Fruit fly (Drosophila melanogaster) whole organism, embryonic: Measurements from ENCODE around the gene fau.

Experiments used
- Aef1 ChIP-seq: fragments of 200-800 bp; sonication (Bioruptor generic); IDR thresholded peaks from 3 replicates; pipeline ENCODE4 v1.3.6; 2022; ENCODE audit warnings: missing biosample characterization, missing genetic modification characterization
- B-H2 ChIP-seq: fragments of 200-800 bp; sonication (Bioruptor generic); optimal IDR thresholded peaks from 2 replicates; lab custom pipeline; 2018; ENCODE audit warnings: missing biosample characterization, mild to moderate bottlenecking, missing genetic modification characterization
- Blimp-1 ChIP-seq: fragments of 200-800 bp; sonication (Bioruptor generic); optimal IDR thresholded peaks from 3 replicates; lab custom pipeline; 2018; ENCODE audit warnings: missing biosample characterization, missing genetic modification characterization, mild to moderate bottlenecking, moderate library complexity, missing genetic modification reagents
- C15 ChIP-seq: fragments of 200-800 bp; sonication (Bioruptor generic); IDR thresholded peaks from 3 replicates; pipeline ENCODE4 v1.3.6; 2022; ENCODE audit warnings: missing biosample characterization, missing genetic modification characterization
- CG10565 ChIP-seq: fragments of 200-800 bp; sonication (Bioruptor generic); optimal IDR thresholded peaks from 3 replicates; lab custom pipeline; 2016; ENCODE audit warnings: missing biosample characterization, mild to moderate bottlenecking, missing genetic modification characterization
- CG10959 ChIP-seq: fragments of 200-800 bp; sonication (Bioruptor generic); IDR thresholded peaks from 2 replicates; pipeline ENCODE4 v1.3.6; 2022; ENCODE audit warnings: missing biosample characterization, missing genetic modification characterization
- CG10979 ChIP-seq: fragments of 200-800 bp; sonication (Bioruptor generic); optimal IDR thresholded peaks from 2 replicates; lab custom pipeline; 2018; ENCODE audit warnings: missing biosample characterization, mild to moderate bottlenecking, missing genetic modification characterization, moderate library complexity
- CG14050 ChIP-seq: fragments of 200-800 bp; sonication (Bioruptor generic); IDR thresholded peaks from 3 replicates; pipeline ENCODE4 v1.3.6; 2022; ENCODE audit warnings: missing biosample characterization, missing genetic modification characterization
- CG17359 ChIP-seq: fragments of 200-800 bp; sonication (Bioruptor generic); optimal IDR thresholded peaks from 3 replicates; lab custom pipeline; 2018; ENCODE audit warnings: missing biosample characterization, mild to moderate bottlenecking, missing genetic modification characterization, moderate library complexity
- CG2678 ChIP-seq: fragments of 200-800 bp; sonication (Bioruptor generic); optimal IDR thresholded peaks from 3 replicates; lab custom pipeline; 2019; ENCODE audit warnings: missing biosample characterization, mild to moderate bottlenecking, missing genetic modification characterization, moderate library complexity
- CG2712 ChIP-seq: fragments of 200-800 bp; optimal IDR thresholded peaks from 3 replicates; lab custom pipeline; 2019; ENCODE audit warnings: missing biosample characterization, mild to moderate bottlenecking, missing genetic modification characterization, moderate library complexity
- CG34376 ChIP-seq: fragments of 200-800 bp; sonication (Bioruptor generic); optimal IDR thresholded peaks from 2 replicates; lab custom pipeline; 2018; ENCODE audit warnings: missing biosample characterization, mild to moderate bottlenecking, missing genetic modification characterization
- CG34422 ChIP-seq: fragments of 200-800 bp; sonication (Bioruptor generic); IDR thresholded peaks from 3 replicates; pipeline ENCODE4 v1.3.6; 2022; ENCODE audit warnings: missing biosample characterization, missing genetic modification characterization
- CG4854 ChIP-seq: fragments of 200-800 bp; sonication (Bioruptor generic); optimal IDR thresholded peaks from 2 replicates; lab custom pipeline; 2016; ENCODE audit warnings: missing biosample characterization, missing genetic modification characterization, inconsistent platforms
- CG5953 ChIP-seq: fragments of 200-800 bp; sonication (Bioruptor generic); IDR thresholded peaks from 2 replicates; pipeline ENCODE4 v1.3.6; 2022; ENCODE audit warnings: missing biosample characterization, missing genetic modification characterization
- CG7786 ChIP-seq: fragments of 200-800 bp; sonication (Bioruptor generic); optimal IDR thresholded peaks from 2 replicates; lab custom pipeline; 2016; ENCODE audit warnings: missing biosample characterization, missing genetic modification characterization
- CG7839 ChIP-seq: fragments of 200-800 bp; sonication (Bioruptor generic); optimal IDR thresholded peaks from 3 replicates; lab custom pipeline; 2018; ENCODE audit warnings: missing biosample characterization, mild to moderate bottlenecking, missing genetic modification characterization, moderate library complexity
- CG7987 ChIP-seq: fragments of 200-800 bp; sonication (Bioruptor generic); optimal IDR thresholded peaks from 2 replicates; lab custom pipeline; 2018; ENCODE audit warnings: missing biosample characterization, mild to moderate bottlenecking, missing genetic modification characterization, moderate library complexity
- CG9609 ChIP-seq: fragments of 200-800 bp; sonication (Bioruptor generic); optimal IDR thresholded peaks from 3 replicates; lab custom pipeline; 2016; ENCODE audit warnings: missing biosample characterization, missing genetic modification characterization
- Dip2 ChIP-seq: fragments of 200-800 bp; sonication (Bioruptor generic); IDR thresholded peaks from 2 replicates; pipeline ENCODE4 v1.3.6; 2022; ENCODE audit warnings: missing biosample characterization, missing genetic modification characterization
- Fer2 ChIP-seq: fragments of 200-800 bp; sonication (Bioruptor generic); optimal IDR thresholded peaks from 2 replicates; lab custom pipeline; 2018; ENCODE audit warnings: missing biosample characterization, mild to moderate bottlenecking, missing genetic modification characterization, moderate library complexity
- H15 ChIP-seq: fragments of 200-800 bp; sonication (Bioruptor generic); IDR thresholded peaks from 3 replicates; pipeline ENCODE4 v1.3.6; 2022; ENCODE audit warnings: missing biosample characterization, missing genetic modification characterization
- Hey ChIP-seq: fragments of 200-800 bp; sonication (Bioruptor generic); optimal IDR thresholded peaks from 3 replicates; lab custom pipeline; 2018; ENCODE audit warnings: missing biosample characterization, mild to moderate bottlenecking, missing genetic modification characterization
- Meics ChIP-seq: fragments of 200-800 bp; sonication (Bioruptor generic); optimal IDR thresholded peaks from 2 replicates; lab custom pipeline; 2017; ENCODE audit warnings: missing biosample characterization, mild to moderate bottlenecking, missing genetic modification characterization
- Myb ChIP-seq: fragments of 200-800 bp; sonication (Bioruptor generic); optimal IDR thresholded peaks from 2 replicates; lab custom pipeline; 2016; ENCODE audit warnings: missing biosample characterization, missing genetic modification characterization
- Opbp ChIP-seq: fragments of 200-800 bp; sonication (Bioruptor generic); IDR thresholded peaks from 3 replicates; pipeline ENCODE4 v1.3.6; 2022; ENCODE audit warnings: missing biosample characterization, missing genetic modification characterization; ENCODE audit not compliant: partially characterized antibody
- Optix ChIP-seq: fragments of 200-800 bp; sonication (Bioruptor generic); IDR thresholded peaks from 3 replicates; pipeline ENCODE4 v1.3.6; 2022; ENCODE audit warnings: missing biosample characterization, missing genetic modification characterization
- Rfx ChIP-seq: fragments of 200-800 bp; sonication (Bioruptor generic); IDR thresholded peaks from 2 replicates; pipeline ENCODE4 v1.3.6; 2022; ENCODE audit warnings: missing biosample characterization, missing genetic modification characterization
- Vsx1 ChIP-seq: fragments of 200-800 bp; sonication (Bioruptor generic); optimal IDR thresholded peaks from 2 replicates; lab custom pipeline; 2017; ENCODE audit warnings: missing biosample characterization, mild to moderate bottlenecking, missing genetic modification characterization, missing genetic modification reagents
- amos ChIP-seq: fragments of 200-800 bp; sonication (Bioruptor generic); IDR thresholded peaks from 2 replicates; pipeline ENCODE4 v1.3.6; 2022; ENCODE audit warnings: missing biosample characterization, missing genetic modification characterization; ENCODE audit not compliant: partially characterized antibody
- bbx ChIP-seq: fragments of 200-800 bp; sonication (Bioruptor generic); IDR thresholded peaks from 2 replicates; pipeline ENCODE4 v1.3.6; 2022; ENCODE audit warnings: missing biosample characterization, missing genetic modification characterization; ENCODE audit not compliant: partially characterized antibody
- chinmo ChIP-seq: fragments of 200-800 bp; sonication (Bioruptor generic); IDR thresholded peaks from 4 replicates; pipeline ENCODE4 v1.3.6; 2022; ENCODE audit warnings: missing biosample characterization, missing genetic modification characterization; ENCODE audit not compliant: partially characterized antibody
- chm ChIP-seq: fragments of 200-800 bp; sonication (Bioruptor generic); IDR thresholded peaks from 2 replicates; pipeline ENCODE4 v1.3.6; 2022; ENCODE audit warnings: missing biosample characterization, missing genetic modification characterization
- eve ChIP-seq, 2 experiments: fragments of >200 bp; optimal IDR thresholded peaks; 2 replicates each; lab custom pipeline; 2017; ENCODE audit warnings: missing biosample characterization in 2 of 2, missing genetic modification characterization in 2 of 2
- eyg ChIP-seq: fragments of 200-800 bp; sonication (Bioruptor generic); optimal IDR thresholded peaks from 3 replicates; lab custom pipeline; 2016; ENCODE audit warnings: missing biosample characterization, missing genetic modification characterization
- fru ChIP-seq: fragments of >200 bp; optimal IDR thresholded peaks from 2 replicates; lab custom pipeline; 2017
- ken ChIP-seq: fragments of 200-800 bp; sonication (Bioruptor generic); IDR thresholded peaks from 3 replicates; pipeline ENCODE4 v1.3.6; 2022; ENCODE audit warnings: missing biosample characterization, missing genetic modification characterization
- lov ChIP-seq, 2 experiments: fragments of 200-800 bp in 1 of 2; fragments of >200 bp in 1 of 2; sonication (Bioruptor generic) in 1 of 2; IDR thresholded peaks in 1 of 2; optimal IDR thresholded peaks in 1 of 2; 2 replicates in 1 of 2; 3 replicates in 1 of 2; pipeline versions ENCODE4 v1.3.6 to Lab custom; 2017 to 2022; ENCODE audit warnings: missing biosample characterization in 1 of 2, missing genetic modification characterization in 1 of 2
- p53 ChIP-seq: fragments of 200-800 bp; sonication (Bioruptor generic); optimal IDR thresholded peaks from 2 replicates; lab custom pipeline; 2016; ENCODE audit warnings: missing biosample characterization, missing genetic modification characterization
- pb ChIP-seq: fragments of 200-800 bp; sonication (Bioruptor generic); optimal IDR thresholded peaks from 3 replicates; lab custom pipeline; 2016; ENCODE audit warnings: missing biosample characterization, missing genetic modification characterization
- pfk ChIP-seq: fragments of 200-800 bp; sonication (Bioruptor generic); optimal IDR thresholded peaks from 2 replicates; lab custom pipeline; 2018; ENCODE audit warnings: missing biosample characterization, mild to moderate bottlenecking, missing genetic modification characterization, moderate library complexity
- prd ChIP-seq, 3 experiments: fragments of >200 bp in 2 of 3; fragments of 200-800 bp in 1 of 3; sonication (Bioruptor generic) in 1 of 3; optimal IDR thresholded peaks in 2 of 3; IDR thresholded peaks in 1 of 3; 2 replicates in 2 of 3; 3 replicates in 1 of 3; pipeline versions ENCODE4 v1.3.6 to Lab custom; 2017 to 2022; ENCODE audit warnings: missing biosample characterization in 1 of 3, missing genetic modification characterization in 1 of 3
- pzg ChIP-seq: fragments of 200-800 bp; sonication (Bioruptor generic); optimal IDR thresholded peaks from 3 replicates; lab custom pipeline; 2018; ENCODE audit warnings: missing biosample characterization, mild to moderate bottlenecking, missing genetic modification characterization, moderate library complexity
- sd ChIP-seq: fragments of 200-800 bp; sonication (Bioruptor generic); optimal IDR thresholded peaks from 3 replicates; lab custom pipeline; 2018; ENCODE audit warnings: missing biosample characterization, mild to moderate bottlenecking, missing genetic modification characterization, moderate library complexity
- slbo ChIP-seq: fragments of 200-800 bp; sonication (Bioruptor generic); IDR thresholded peaks from 2 replicates; pipeline ENCODE4 v1.3.6; 2022; ENCODE audit warnings: missing biosample characterization, missing genetic modification characterization
- slou ChIP-seq: fragments of 200-800 bp; sonication (Bioruptor generic); optimal IDR thresholded peaks from 3 replicates; lab custom pipeline; 2016; ENCODE audit warnings: missing biosample characterization, missing genetic modification characterization
- vfl ChIP-seq: fragments of 200-800 bp; sonication (Bioruptor generic); optimal IDR thresholded peaks from 2 replicates; lab custom pipeline; 2016; ENCODE audit warnings: missing biosample characterization, missing genetic modification characterization
- vnd ChIP-seq: fragments of 200-800 bp; sonication (Bioruptor generic); IDR thresholded peaks from 3 replicates; pipeline ENCODE4 v1.3.6; 2022; ENCODE audit warnings: missing biosample characterization, missing genetic modification characterization; ENCODE audit not compliant: partially characterized antibody
- vvl ChIP-seq: fragments of 200-800 bp; sonication (Bioruptor generic); IDR thresholded peaks from 2 replicates; pipeline ENCODE4 v1.3.6; 2022; ENCODE audit warnings: missing biosample characterization, missing genetic modification characterization
- zen ChIP-seq: fragments of 200-800 bp; sonication (Bioruptor generic); optimal IDR thresholded peaks from 3 replicates; lab custom pipeline; 2018; ENCODE audit warnings: missing biosample characterization, mild to moderate bottlenecking, missing genetic modification characterization, moderate library complexity

The fau gene

dm6 chr3R:10788186-10788585 lies 11.0 kb upstream of the fau start, which contains the start of the genes Art1 and Mcm5 (continued):
- TF ChIP-seq sd (tag; lab: Kevin White, UChicago), result peak; percentile 16
- TF ChIP-seq CG4854, result peak; percentile 46
- TF ChIP-seq vfl (GFP tag; lab: Kevin White, UChicago), result no peak
- no peak for TF ChIP-seq Blimp-1 (GFP tag; lab: Kevin White, UChicago)
- no peak for TF ChIP-seq fru (lab: Kevin White, UChicago)
- TF ChIP-seq Rfx, result peak; percentile 53
- TF ChIP-seq CG5953 (GFP tag; lab: Robert Waterston, UW), result no peak
- TF ChIP-seq Myb (GFP tag; lab: Kevin White, UChicago), result peak; percentile 58
- peak; percentile 24; the same call in 1 of the 2 replicates for TF ChIP-seq slbo (GFP tag; lab: Robert Waterston, UW)
- TF ChIP-seq pzg (GFP tag; lab: Kevin White, UChicago), result peak; percentile 78
- TF ChIP-seq chinmo (GFP tag; lab: Robert Waterston, UW), result 0 out of 4 replicates have a peak, but pooled peaks have one; percentile 73
- peak; percentile 47 for TF ChIP-seq CG7786 (GFP tag; lab: Kevin White, UChicago)
- no peak for TF ChIP-seq vvl (GFP tag; lab: Robert Waterston, UW)
- TF ChIP-seq prd (optimal IDR thresholded peaks at IDR 0.05; lab: Kevin White, UChicago), result no peak
- TF ChIP-seq prd (GFP tag; IDR thresholded peaks at IDR 0.05; lab: Robert Waterston, UW), result peak; percentile 19; the same call in 1 of the 3 replicates
- peak; percentile 80 for TF ChIP-seq bbx (GFP tag; lab: Robert Waterston, UW)
- no peak for TF ChIP-seq H15 (GFP tag; lab: Robert Waterston, UW)
- TF ChIP-seq Opbp, result peak; percentile 80
- 0 out of 3 replicates have a peak, but pooled peaks have one; percentile 18 for TF ChIP-seq Aef1 (GFP tag; lab: Robert Waterston, UW)
- TF ChIP-seq C15 (GFP tag; lab: Robert Waterston, UW), result no peak
- TF ChIP-seq CG14050 (GFP tag; lab: Robert Waterston, UW), result no peak
- TF ChIP-seq CG7987 (GFP tag; lab: Kevin White, UChicago), result no peak
- no peak for TF ChIP-seq CG2678
- no peak for TF ChIP-seq CG17359 (tag; lab: Kevin White, UChicago)
- no peak for TF ChIP-seq Vsx1
- peak; percentile 40 for TF ChIP-seq CG2712 (tag; lab: Kevin White, UChicago)
- TF ChIP-seq CG9609 (GFP tag; lab: Kevin White, UChicago), result peak; percentile 58
- peak; percentile 7 for TF ChIP-seq B-H2 (GFP tag; lab: Kevin White, UChicago)
- TF ChIP-seq pfk (GFP tag; lab: Kevin White, UChicago), result no peak
- TF ChIP-seq ken (GFP tag; lab: Robert Waterston, UW), result 0 out of 3 replicates have a peak, but pooled peaks have one; percentile 51
- no peak for TF ChIP-seq CG7839 (tag; lab: Kevin White, UChicago)
- no peak for TF ChIP-seq CG34376
- TF ChIP-seq amos (GFP tag; lab: Robert Waterston, UW), result peak; percentile 86
- TF ChIP-seq lov (optimal IDR thresholded peaks at IDR 0.05; lab: Kevin White, UChicago), result no peak
- no peak for TF ChIP-seq lov (GFP tag; IDR thresholded peaks at IDR 0.05; lab: Robert Waterston, UW)
- TF ChIP-seq zen (tag; lab: Kevin White, UChicago), result peak; percentile 38
- TF ChIP-seq CG10959 (GFP tag; lab: Robert Waterston, UW), result no peak
- no peak for TF ChIP-seq Fer2
- no peak for TF ChIP-seq pb (GFP tag; lab: Kevin White, UChicago)
- TF ChIP-seq eve (GFP tag; optimal IDR thresholded peaks at IDR 0.05; lab: Kevin White, UChicago), result no peak
- peak; percentile 19 for TF ChIP-seq CG10979 (tag; lab: Kevin White, UChicago)
- no peak for TF ChIP-seq CG10565 (GFP tag; lab: Kevin White, UChicago)
- TF ChIP-seq p53, result no peak
- peak; percentile 14 for TF ChIP-seq eyg (GFP tag; lab: Kevin White, UChicago)
- peak; percentile 51; the same call in 1 of the 3 replicates for TF ChIP-seq CG34422 (GFP tag; lab: Robert Waterston, UW)
- TF ChIP-seq slou (GFP tag; lab: Kevin White, UChicago), result no peak
- TF ChIP-seq Hey (tag; lab: Kevin White, UChicago), result no peak
- no peak for TF ChIP-seq chm
- TF ChIP-seq vnd (GFP tag; lab: Robert Waterston, UW), result peak; percentile 93
- TF ChIP-seq Optix (GFP tag; lab: Robert Waterston, UW), result no peak
- peak; percentile 24 for TF ChIP-seq Meics
- TF ChIP-seq Dip2 (GFP tag; lab: Robert Waterston, UW), result no peak
